Worm (Caenorhabditis elegans) whole organism, mixed stage, embryonic: ENCODE measurements around the gene cest-4.

Experiments
- ces-1 ChIP-seq: fragments of 150-350 bp; optimal IDR thresholded peaks from 2 replicates; lab custom pipeline; 2014; ENCODE audit warnings: missing biosample characterization, missing genetic modification reagents, missing genetic modification characterization
- lsy-2 ChIP-seq: fragments of 150-350 bp; optimal IDR thresholded peaks from 2 replicates; lab custom pipeline; 2014; ENCODE audit warnings: missing biosample characterization, missing genetic modification characterization

DNA sequence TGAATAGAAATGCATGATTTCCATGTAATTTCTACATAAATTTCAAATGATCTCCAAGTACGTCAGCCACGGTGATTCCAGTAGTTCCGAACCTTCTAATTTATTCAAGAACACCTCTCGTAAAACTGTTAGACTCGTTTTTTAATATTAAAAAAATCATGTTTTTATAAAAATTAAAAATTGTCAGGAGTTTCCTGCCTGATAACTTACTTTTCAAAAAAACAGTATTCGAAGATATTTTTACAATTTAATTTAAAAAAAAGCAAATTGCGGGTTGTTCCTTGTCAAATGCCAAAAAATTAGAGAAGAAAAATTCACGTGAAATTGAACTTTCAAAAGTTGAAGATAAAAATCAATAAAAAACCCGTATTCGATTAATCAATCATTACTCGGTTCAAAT is 6.6 kb downstream of the cest-4 start, which contains the start of the genes C17H12.3 and C17H12.12:
- no peak for TF ChIP-seq ces-1
- TF ChIP-seq lsy-2 (tag; lab: Kevin White, UChicago) = no peak
